Fruit fly (Drosophila melanogaster) S2 (cell line): ENCODE data around the gene CG14106.

ENCODE experiments used
- CG8478 ChIP-seq: fragments of >200 bp; optimal IDR thresholded peaks from 2 replicates; lab custom pipeline; 2018
- CTCF ChIP-seq, 2 experiments: fragments of >200 bp; optimal IDR thresholded peaks; 2 replicates each; lab custom pipeline; 2018

- TF ChIP-seq CTCF (optimal IDR thresholded peaks at IDR 0.05; lab: Kevin White, UChicago) (no peak), CG8478 (no peak)
Measured at dm6 chr3L:13424068-13424467, 1.4 kb downstream of the CG14106 start, which contains the start of gene CG33263.
